Worm (Caenorhabditis elegans): ENCODE measurements around the gene W04G3.12.

The W04G3.12 gene

ce11 chrX:11028617-11029016, 48.0 kb downstream of the W04G3.12 start, which contains the start of gene ldb-1:
Gene ldb-1, plus strand, starts transcription at chrX:11028917.
- TF ChIP-seq sup-37 (GFP tag; optimal IDR thresholded peaks at IDR 0.05) (no peak), egl-27 (tag; optimal IDR thresholded peaks at IDR 0.05) (no peak), ceh-63 (GFP tag; optimal IDR thresholded peaks at IDR 0.05) (no peak)

Data from whole organism, L1 larva.